Fruit fly (Drosophila melanogaster) S2 (cell line): Measurements from ENCODE around the gene mei-41.

ENCODE experiments used
- CG8478 ChIP-seq: fragments of >200 bp; optimal IDR thresholded peaks from 2 replicates; lab custom pipeline; 2018
- CTCF ChIP-seq, 2 experiments: fragments of >200 bp; optimal IDR thresholded peaks; 2 replicates each; lab custom pipeline; 2018

DNA sequence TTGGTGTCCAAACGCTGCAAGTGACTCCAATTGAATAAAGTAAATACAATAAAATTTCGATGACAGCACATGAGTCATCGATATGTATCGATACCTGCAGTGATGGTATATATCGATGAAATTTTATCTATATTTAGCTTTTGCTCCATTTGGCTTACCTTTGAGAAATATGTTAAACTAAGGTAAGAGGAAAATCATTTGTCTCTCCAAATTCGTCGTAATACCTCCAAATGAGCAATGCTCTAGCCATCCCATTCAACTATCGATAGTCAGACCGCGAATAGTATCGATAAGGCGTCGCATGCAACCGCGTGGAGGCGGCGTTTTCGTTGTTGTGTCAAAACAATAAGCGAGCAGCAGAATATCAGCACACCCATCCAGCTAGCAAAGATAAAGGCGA lies 49.7 kb downstream of the mei-41 start, which contains the start of the genes Cdc50 and rngo:
- TF ChIP-seq CTCF (optimal IDR thresholded peaks at IDR 0.05; lab: Kevin White, UChicago) = no peak
- no peak for TF ChIP-seq CG8478 (lab: Kevin White, UChicago)
